Fruit fly (Drosophila melanogaster) whole organism, embryonic: ENCODE measurements around the gene CG12992.

ENCODE experiments used
- Asciz ChIP-seq: fragments of 200-800 bp; sonication (Bioruptor generic); optimal IDR thresholded peaks from 2 replicates; lab custom pipeline; 2017; ENCODE audit warnings: missing biosample characterization, mild to moderate bottlenecking, missing genetic modification characterization, missing genetic modification reagents
- Bgb ChIP-seq: fragments of 200-800 bp; sonication (Bioruptor generic); IDR thresholded peaks from 2 replicates; pipeline ENCODE4 v1.3.6; 2022; ENCODE audit warnings: missing biosample characterization, missing genetic modification characterization; ENCODE audit not compliant: partially characterized antibody
- CG10267 ChIP-seq: fragments of 200-800 bp; sonication (Bioruptor generic); optimal IDR thresholded peaks from 2 replicates; lab custom pipeline; 2018; ENCODE audit warnings: missing biosample characterization, mild to moderate bottlenecking, missing genetic modification characterization, moderate library complexity
- CG13287 ChIP-seq: fragments of 200-800 bp; sonication (Bioruptor generic); IDR thresholded peaks from 2 replicates; pipeline ENCODE4 v1.3.6; 2022; ENCODE audit warnings: missing biosample characterization, missing genetic modification characterization; ENCODE audit not compliant: partially characterized antibody
- CG15479 ChIP-seq: fragments of 200-800 bp; sonication (Bioruptor generic); optimal IDR thresholded peaks from 3 replicates; lab custom pipeline; 2019; ENCODE audit warnings: missing biosample characterization, mild to moderate bottlenecking, missing genetic modification characterization, moderate library complexity
- CG17912 ChIP-seq: fragments of 200-800 bp; sonication (Bioruptor generic); optimal IDR thresholded peaks from 2 replicates; lab custom pipeline; 2018; ENCODE audit warnings: missing biosample characterization, mild to moderate bottlenecking, missing genetic modification characterization
- CG2129 ChIP-seq: fragments of 200-800 bp; sonication (Bioruptor generic); IDR thresholded peaks from 2 replicates; pipeline ENCODE4 v1.3.6; 2022; ENCODE audit warnings: missing biosample characterization, missing genetic modification characterization; ENCODE audit not compliant: partially characterized antibody
- CG2712 ChIP-seq: fragments of 200-800 bp; optimal IDR thresholded peaks from 3 replicates; lab custom pipeline; 2019; ENCODE audit warnings: missing biosample characterization, mild to moderate bottlenecking, missing genetic modification characterization, moderate library complexity
- CG30403 ChIP-seq: fragments of 200-800 bp; sonication (Bioruptor generic); optimal IDR thresholded peaks from 3 replicates; lab custom pipeline; 2016; ENCODE audit warnings: missing biosample characterization, missing genetic modification characterization
- CG3163 ChIP-seq: fragments of 200-800 bp; sonication (Bioruptor generic); optimal IDR thresholded peaks from 3 replicates; lab custom pipeline; 2016; ENCODE audit warnings: missing biosample characterization, missing genetic modification characterization
- CG4328 ChIP-seq: fragments of 200-800 bp; sonication (Bioruptor generic); optimal IDR thresholded peaks from 3 replicates; lab custom pipeline; 2017; ENCODE audit warnings: missing biosample characterization, missing genetic modification reagents, missing genetic modification characterization
- CG7271 ChIP-seq: fragments of 200-800 bp; sonication (Bioruptor generic); optimal IDR thresholded peaks from 2 replicates; lab custom pipeline; 2018; ENCODE audit warnings: missing biosample characterization, mild to moderate bottlenecking, missing genetic modification characterization, moderate library complexity
- CG8388 ChIP-seq: fragments of 200-800 bp; sonication (Bioruptor generic); optimal IDR thresholded peaks from 2 replicates; lab custom pipeline; 2019; ENCODE audit warnings: missing biosample characterization, mild to moderate bottlenecking, missing genetic modification characterization, moderate library complexity
- Deaf1 ChIP-seq: fragments of 200-800 bp; optimal IDR thresholded peaks from 3 replicates; lab custom pipeline; 2019; ENCODE audit warnings: missing biosample characterization, mild to moderate bottlenecking, missing genetic modification characterization, moderate library complexity
- Drgx ChIP-seq: fragments of 200-800 bp; sonication (Bioruptor generic); IDR thresholded peaks from 2 replicates; pipeline ENCODE4 v1.3.6; 2022; ENCODE audit warnings: missing biosample characterization, missing genetic modification characterization
- Hsf ChIP-seq: fragments of 200-800 bp; sonication (Bioruptor generic); optimal IDR thresholded peaks from 3 replicates; lab custom pipeline; 2016; ENCODE audit warnings: missing biosample characterization, missing genetic modification characterization
- Neu2 ChIP-seq: fragments of 200-800 bp; sonication (Bioruptor generic); optimal IDR thresholded peaks from 3 replicates; lab custom pipeline; 2016; ENCODE audit warnings: missing biosample characterization, missing genetic modification characterization, borderline replicate concordance
- Pdp1 ChIP-seq, 2 experiments: fragments of 200-800 bp; sonication (Bioruptor generic); optimal IDR thresholded peaks; 3 replicates each; lab custom pipeline; 2016; ENCODE audit warnings: missing biosample characterization in 2 of 2, missing genetic modification characterization in 2 of 2, mild to moderate bottlenecking in 1 of 2, moderate library complexity in 1 of 2
- Six4 ChIP-seq: fragments of 200-800 bp; sonication (Bioruptor generic); optimal IDR thresholded peaks from 2 replicates; lab custom pipeline; 2016; ENCODE audit warnings: missing biosample characterization, missing genetic modification characterization
- Sox102F ChIP-seq: fragments of 200-800 bp; sonication (Bioruptor generic); optimal IDR thresholded peaks from 2 replicates; lab custom pipeline; 2018; ENCODE audit warnings: missing biosample characterization, mild to moderate bottlenecking, missing genetic modification characterization, moderate library complexity
- aop ChIP-seq: fragments of 200-800 bp; sonication (Bioruptor generic); IDR thresholded peaks from 2 replicates; pipeline ENCODE4 v1.3.6; 2022; ENCODE audit warnings: missing biosample characterization, missing genetic modification characterization
- br ChIP-seq: fragments of >200 bp; optimal IDR thresholded peaks from 2 replicates; lab custom pipeline; 2017
- bsh ChIP-seq, 2 experiments: fragments of 200-800 bp; sonication (Bioruptor generic); optimal IDR thresholded peaks; 2 replicates each; lab custom pipeline; 2017 to 2018; ENCODE audit warnings: mild to moderate bottlenecking in 2 of 2, missing biosample characterization in 2 of 2, missing genetic modification characterization in 2 of 2, moderate library complexity in 1 of 2
- corto ChIP-seq: fragments of 200-800 bp; sonication (Bioruptor generic); optimal IDR thresholded peaks from 2 replicates; lab custom pipeline; 2016; ENCODE audit warnings: missing biosample characterization, mild to moderate bottlenecking, missing genetic modification characterization, moderate library complexity
- lab ChIP-seq: fragments of 200-800 bp; sonication (Bioruptor generic); optimal IDR thresholded peaks from 3 replicates; lab custom pipeline; 2017; ENCODE audit warnings: missing biosample characterization, missing genetic modification characterization, mild to moderate bottlenecking, moderate library complexity, missing genetic modification reagents
- lbe ChIP-seq: fragments of 200-800 bp; sonication (Bioruptor generic); optimal IDR thresholded peaks from 2 replicates; lab custom pipeline; 2016; ENCODE audit warnings: missing biosample characterization, mild to moderate bottlenecking, missing genetic modification characterization
- nom ChIP-seq: fragments of 200-800 bp; sonication (Bioruptor generic); optimal IDR thresholded peaks from 2 replicates; lab custom pipeline; 2017; ENCODE audit warnings: missing biosample characterization, missing genetic modification characterization, mild to moderate bottlenecking, moderate library complexity, missing genetic modification reagents
- repo ChIP-seq: fragments of 200-800 bp; sonication (Bioruptor generic); optimal IDR thresholded peaks from 2 replicates; lab custom pipeline; 2016; ENCODE audit warnings: missing biosample characterization, missing genetic modification characterization
- sens ChIP-seq: fragments of 200-800 bp; sonication (Bioruptor generic); peaks from one replicate; lab custom pipeline; 2016; ENCODE audit warnings: missing biosample characterization, missing genetic modification characterization
- sens-2 ChIP-seq: fragments of 200-800 bp; sonication (Bioruptor generic); IDR thresholded peaks from 2 replicates; pipeline ENCODE4 v1.3.6; 2022; ENCODE audit warnings: missing biosample characterization, missing genetic modification characterization
- sima ChIP-seq: fragments of 200-800 bp; sonication (Bioruptor generic); optimal IDR thresholded peaks from 2 replicates; lab custom pipeline; 2016; ENCODE audit warnings: missing biosample characterization, missing genetic modification characterization
- slbo ChIP-seq: fragments of 200-800 bp; sonication (Bioruptor generic); IDR thresholded peaks from 2 replicates; pipeline ENCODE4 v1.3.6; 2022; ENCODE audit warnings: missing biosample characterization, missing genetic modification characterization
- tll ChIP-seq, 2 experiments: fragments of 200-800 bp in 1 of 2; fragments of >200 bp in 1 of 2; sonication (Bioruptor generic) in 1 of 2; optimal IDR thresholded peaks; 2 replicates each; lab custom pipeline; 2017 to 2019; ENCODE audit warnings: missing biosample characterization in 2 of 2, missing genetic modification characterization in 2 of 2, mild to moderate bottlenecking in 1 of 2, moderate library complexity in 1 of 2
- ttk ChIP-seq: fragments of 200-800 bp; sonication (Bioruptor generic); IDR thresholded peaks from 2 replicates; pipeline ENCODE4 v2.1.2; 2022; ENCODE audit warnings: missing biosample characterization, missing genetic modification characterization

The CG12992 gene

dm6 chrX:17588565-17588964 is at the start of gene CG12992:
TSS of gene CG12992 (plus strand) at chrX:17588865.
- no peak for TF ChIP-seq aop (GFP tag; lab: Robert Waterston, UW)
- TF ChIP-seq CG7271 (tag; lab: Kevin White, UChicago) = no peak
- no peak for TF ChIP-seq Sox102F (GFP tag; lab: Kevin White, UChicago)
- TF ChIP-seq CG13287 = no peak
- no peak for TF ChIP-seq Deaf1 (tag; lab: Kevin White, UChicago)
- TF ChIP-seq lab (GFP tag; lab: Kevin White, UChicago) = no peak
- TF ChIP-seq sens-2 (GFP tag; lab: Robert Waterston, UW) = no peak
- no peak for TF ChIP-seq CG17912 (GFP tag; lab: Kevin White, UChicago)
- no peak for TF ChIP-seq Bgb
- no peak for TF ChIP-seq CG2712
- no peak for TF ChIP-seq repo (GFP tag; lab: Kevin White, UChicago)

DNA sequence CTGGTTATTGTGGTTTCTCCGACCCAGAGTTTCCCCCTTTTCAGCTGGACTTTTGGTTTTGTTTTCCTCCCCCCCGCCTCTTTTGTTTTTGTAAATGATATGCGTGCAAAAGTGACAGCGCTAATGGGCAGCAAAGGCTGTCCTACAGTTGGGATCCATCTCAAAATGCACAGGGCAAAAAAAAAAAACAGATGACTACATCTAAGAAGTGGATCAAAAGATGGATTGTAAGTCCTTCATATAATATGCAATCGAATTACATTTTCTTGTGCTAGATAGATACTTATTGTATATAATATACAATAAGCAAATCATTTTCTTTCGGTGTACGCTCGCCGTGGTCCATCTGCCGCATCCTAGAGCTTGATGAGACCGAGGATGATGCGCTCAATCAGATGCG is 45.9 kb upstream of the CG12992 start:
- TF ChIP-seq nom (GFP tag; lab: Kevin White, UChicago) = peak; percentile 16
- TF ChIP-seq sens (GFP tag; lab: Kevin White, UChicago) = peak; percentile 23
- no peak for TF ChIP-seq CG3163 (GFP tag; lab: Kevin White, UChicago)
- no peak for TF ChIP-seq Asciz (GFP tag; lab: Kevin White, UChicago)
- TF ChIP-seq Neu2 = no peak

DNA sequence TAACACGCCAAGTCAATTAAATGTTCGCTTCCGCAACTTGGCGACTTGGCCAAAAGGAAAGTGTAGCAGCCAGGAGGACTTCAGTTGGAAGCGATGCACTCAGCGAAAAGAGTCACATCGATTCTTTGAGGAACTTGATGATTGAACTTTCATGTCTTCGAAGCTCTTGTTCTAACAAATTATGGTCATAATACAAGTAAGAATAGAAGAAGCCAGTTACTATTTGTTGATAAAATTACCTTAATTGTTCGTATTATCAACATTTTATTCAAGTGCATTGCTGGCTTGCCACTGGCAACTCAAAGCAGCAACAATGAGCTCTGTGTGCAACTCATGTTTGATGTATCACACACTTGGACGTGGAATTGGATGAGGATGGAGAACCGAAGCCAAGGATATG is 45.3 kb upstream of the CG12992 start:
- TF ChIP-seq Drgx (GFP tag; lab: Robert Waterston, UW) = peak; percentile 70
- TF ChIP-seq Pdp1 (GFP tag; optimal IDR thresholded peaks at IDR 0.05; lab: Kevin White, UChicago) = no peak
- TF ChIP-seq slbo (GFP tag; lab: Robert Waterston, UW) = no peak
- TF ChIP-seq bsh (GFP tag; optimal IDR thresholded peaks at IDR 0.05; lab: Kevin White, UChicago) = peak in 1 of 2 experiments; percentile 37
- TF ChIP-seq lbe = peak; percentile 7
- no peak for TF ChIP-seq br (lab: Kevin White, UChicago)
- TF ChIP-seq sima (GFP tag; lab: Kevin White, UChicago) = no peak
- TF ChIP-seq tll (GFP tag; optimal IDR thresholded peaks at IDR 0.05; lab: Kevin White, UChicago) = no peak
- no peak for TF ChIP-seq ttk (GFP tag; lab: Robert Waterston, UW)
- TF ChIP-seq CG2712 = no peak
- TF ChIP-seq corto (GFP tag; lab: Kevin White, UChicago) = no peak
- TF ChIP-seq Six4 (GFP tag; lab: Kevin White, UChicago) = no peak
- TF ChIP-seq CG8388 (GFP tag; lab: Kevin White, UChicago) = no peak
- TF ChIP-seq CG10267 = no peak
- TF ChIP-seq CG15479 (GFP tag; lab: Kevin White, UChicago) = no peak
- no peak for TF ChIP-seq Hsf (GFP tag; lab: Kevin White, UChicago)
- TF ChIP-seq nom (GFP tag; lab: Kevin White, UChicago) = peak; percentile 10
- TF ChIP-seq, all 482 proteins: peak for 4

- no peak for TF ChIP-seq CG2129 (GFP tag; lab: Robert Waterston, UW)
- peak; percentile 47 for TF ChIP-seq Drgx (GFP tag; lab: Robert Waterston, UW)
- no peak for TF ChIP-seq CG3163 (GFP tag; lab: Kevin White, UChicago)
These were observed 44.3 kb upstream of the CG12992 start for dm6 chrX:17544409-17544808.

dm6 chrX:17545580-17545979 is 43.1 kb upstream of the CG12992 start:
- no peak for TF ChIP-seq CG2712
- no peak for TF ChIP-seq Deaf1 (tag; lab: Kevin White, UChicago)
- TF ChIP-seq CG30403 (GFP tag; lab: Kevin White, UChicago) = no peak
- no peak for TF ChIP-seq CG4328 (GFP tag; lab: Kevin White, UChicago)
